Fruit fly (Drosophila melanogaster) whole organism, embryonic: ENCODE measurements around the gene CG15725.

Source experiments
- Adf1 ChIP-seq: fragments of 200-800 bp; sonication (Bioruptor generic); IDR thresholded peaks from 2 replicates; pipeline ENCODE4 v1.3.6; 2022; ENCODE audit warnings: missing biosample characterization, missing genetic modification characterization
- Bgb ChIP-seq: fragments of 200-800 bp; sonication (Bioruptor generic); IDR thresholded peaks from 2 replicates; pipeline ENCODE4 v1.3.6; 2022; ENCODE audit warnings: missing biosample characterization, missing genetic modification characterization; ENCODE audit not compliant: partially characterized antibody
- CG10959 ChIP-seq: fragments of 200-800 bp; sonication (Bioruptor generic); IDR thresholded peaks from 2 replicates; pipeline ENCODE4 v1.3.6; 2022; ENCODE audit warnings: missing biosample characterization, missing genetic modification characterization
- CG11504 ChIP-seq: fragments of 200-800 bp; sonication (Bioruptor generic); optimal IDR thresholded peaks from 3 replicates; lab custom pipeline; 2019; ENCODE audit warnings: missing biosample characterization, mild to moderate bottlenecking, missing genetic modification characterization, moderate library complexity
- CG11696 ChIP-seq: fragments of 200-800 bp; sonication (Bioruptor generic); IDR thresholded peaks from 2 replicates; pipeline ENCODE4 v1.3.6; 2022; ENCODE audit warnings: missing biosample characterization, missing genetic modification characterization
- CG12744 ChIP-seq: fragments of 200-800 bp; sonication (Bioruptor generic); optimal IDR thresholded peaks from 2 replicates; lab custom pipeline; 2016; ENCODE audit warnings: missing biosample characterization, missing genetic modification characterization
- CG13424 ChIP-seq: fragments of 200-800 bp; sonication (Bioruptor generic); optimal IDR thresholded peaks from 2 replicates; lab custom pipeline; 2019; ENCODE audit warnings: missing biosample characterization, mild to moderate bottlenecking, missing genetic modification characterization, moderate library complexity
- CG13775 ChIP-seq: fragments of 200-800 bp; sonication (Bioruptor generic); optimal IDR thresholded peaks from 3 replicates; lab custom pipeline; 2017; ENCODE audit warnings: missing biosample characterization, mild to moderate bottlenecking, missing genetic modification characterization
- CG1792 ChIP-seq: fragments of 200-800 bp; sonication (Bioruptor generic); optimal IDR thresholded peaks from 2 replicates; lab custom pipeline; 2016; ENCODE audit warnings: missing biosample characterization, missing genetic modification characterization
- CG18262 ChIP-seq: fragments of 200-800 bp; optimal IDR thresholded peaks from 3 replicates; lab custom pipeline; 2019; ENCODE audit warnings: missing biosample characterization, mild to moderate bottlenecking, missing genetic modification characterization, moderate library complexity
- CG18476 ChIP-seq: fragments of 200-800 bp; sonication (Bioruptor generic); optimal IDR thresholded peaks from 2 replicates; lab custom pipeline; 2016; ENCODE audit warnings: missing biosample characterization, mild to moderate bottlenecking, missing genetic modification characterization
- CG18599 ChIP-seq: fragments of 200-800 bp; sonication (Bioruptor generic); optimal IDR thresholded peaks from 3 replicates; lab custom pipeline; 2017; ENCODE audit warnings: missing biosample characterization, missing genetic modification characterization, mild to moderate bottlenecking, moderate library complexity, missing genetic modification reagents
- CG18764 ChIP-seq: fragments of 200-800 bp; sonication (Bioruptor generic); optimal IDR thresholded peaks from 3 replicates; lab custom pipeline; 2016; ENCODE audit warnings: missing biosample characterization, missing genetic modification characterization
- CG31365 ChIP-seq: fragments of 200-800 bp; sonication (Bioruptor generic); optimal IDR thresholded peaks from 2 replicates; lab custom pipeline; 2018; ENCODE audit warnings: missing biosample characterization, mild to moderate bottlenecking, missing genetic modification characterization
- CG42726 ChIP-seq: fragments of 200-800 bp; sonication (Bioruptor generic); IDR thresholded peaks from 2 replicates; pipeline ENCODE4 v1.3.6; 2022; ENCODE audit warnings: missing biosample characterization, missing genetic modification characterization; ENCODE audit not compliant: partially characterized antibody
- CG4424 ChIP-seq: fragments of 200-800 bp; sonication (Bioruptor generic); optimal IDR thresholded peaks from 3 replicates; lab custom pipeline; 2016; ENCODE audit warnings: missing biosample characterization, missing genetic modification characterization
- CG7372 ChIP-seq: fragments of 200-800 bp; sonication (Bioruptor generic); IDR thresholded peaks from 2 replicates; pipeline ENCODE4 v1.3.6; 2022; ENCODE audit warnings: missing biosample characterization, missing genetic modification characterization
- CG9876 ChIP-seq: fragments of 200-800 bp; sonication (Bioruptor generic); optimal IDR thresholded peaks from 2 replicates; lab custom pipeline; 2016; ENCODE audit warnings: missing biosample characterization, missing genetic modification characterization
- D ChIP-seq, 2 experiments: fragments of 200-800 bp in 1 of 2; fragments of >200 bp in 1 of 2; sonication (Bioruptor generic) in 1 of 2; optimal IDR thresholded peaks; 2 replicates in 1 of 2; 3 replicates in 1 of 2; lab custom pipeline; 2017; ENCODE audit warnings: mild to moderate bottlenecking in 1 of 2, missing biosample characterization in 1 of 2, missing genetic modification characterization in 1 of 2, missing genetic modification reagents in 1 of 2
- Deaf1 ChIP-seq: fragments of 200-800 bp; optimal IDR thresholded peaks from 3 replicates; lab custom pipeline; 2019; ENCODE audit warnings: missing biosample characterization, mild to moderate bottlenecking, missing genetic modification characterization, moderate library complexity
- Dll ChIP-seq: fragments of 200-800 bp; sonication (Bioruptor generic); IDR thresholded peaks from 4 replicates; pipeline ENCODE4 v1.3.6; 2022; ENCODE audit warnings: missing biosample characterization, missing genetic modification characterization; ENCODE audit not compliant: partially characterized antibody
- Hmx ChIP-seq: fragments of 200-800 bp; sonication (Bioruptor generic); optimal IDR thresholded peaks from 2 replicates; lab custom pipeline; 2016; ENCODE audit warnings: missing biosample characterization, missing genetic modification characterization
- Nf-YA ChIP-seq: fragments of 200-800 bp; sonication (Bioruptor generic); IDR thresholded peaks from 2 replicates; pipeline ENCODE4 v1.3.6; 2022; ENCODE audit warnings: missing biosample characterization, missing genetic modification characterization
- Opbp ChIP-seq: fragments of 200-800 bp; sonication (Bioruptor generic); IDR thresholded peaks from 3 replicates; pipeline ENCODE4 v1.3.6; 2022; ENCODE audit warnings: missing biosample characterization, missing genetic modification characterization; ENCODE audit not compliant: partially characterized antibody
- PHDP ChIP-seq: fragments of 200-800 bp; sonication (Bioruptor generic); optimal IDR thresholded peaks from 3 replicates; lab custom pipeline; 2018; ENCODE audit warnings: missing biosample characterization, mild to moderate bottlenecking, missing genetic modification characterization, moderate library complexity
- Sox102F ChIP-seq: fragments of 200-800 bp; sonication (Bioruptor generic); optimal IDR thresholded peaks from 2 replicates; lab custom pipeline; 2018; ENCODE audit warnings: missing biosample characterization, mild to moderate bottlenecking, missing genetic modification characterization, moderate library complexity
- Taf1 ChIP-seq: fragments of 200-800 bp; sonication (Bioruptor generic); IDR thresholded peaks from 2 replicates; pipeline ENCODE4 v1.3.6; 2022; ENCODE audit warnings: missing biosample characterization, missing genetic modification characterization
- YL-1 ChIP-seq: fragments of 200-800 bp; sonication (Bioruptor generic); optimal IDR thresholded peaks from 3 replicates; lab custom pipeline; 2017; ENCODE audit warnings: missing biosample characterization, mild to moderate bottlenecking, missing genetic modification characterization
- ab ChIP-seq: fragments of 200-800 bp; sonication (Bioruptor generic); optimal IDR thresholded peaks from 2 replicates; lab custom pipeline; 2016; ENCODE audit warnings: missing biosample characterization, missing genetic modification characterization
- ato ChIP-seq: fragments of 200-800 bp; sonication (Bioruptor generic); IDR thresholded peaks from 2 replicates; pipeline ENCODE4 v1.3.6; 2022; ENCODE audit warnings: missing biosample characterization, missing genetic modification characterization; ENCODE audit not compliant: partially characterized antibody
- bigmax ChIP-seq: fragments of 200-800 bp; sonication (Bioruptor generic); optimal IDR thresholded peaks from 2 replicates; lab custom pipeline; 2018; ENCODE audit warnings: missing biosample characterization, mild to moderate bottlenecking, missing genetic modification characterization
- cas ChIP-seq: fragments of 200-800 bp; sonication (Bioruptor generic); IDR thresholded peaks from 2 replicates; pipeline ENCODE4 v1.3.6; 2022; ENCODE audit warnings: missing biosample characterization, missing genetic modification characterization
- dati ChIP-seq: fragments of 200-800 bp; sonication (Bioruptor generic); IDR thresholded peaks from 2 replicates; pipeline ENCODE4 v1.3.6; 2022; ENCODE audit warnings: missing biosample characterization, missing genetic modification characterization
- dimm ChIP-seq: fragments of 200-800 bp; sonication (Bioruptor generic); IDR thresholded peaks from 2 replicates; pipeline ENCODE4 v1.3.6; 2022; ENCODE audit warnings: missing biosample characterization, missing genetic modification characterization
- dysf ChIP-seq: fragments of 200-800 bp; sonication (Bioruptor generic); IDR thresholded peaks from 3 replicates; pipeline ENCODE4 v1.3.6; 2022; ENCODE audit warnings: missing biosample characterization, missing genetic modification characterization
- ewg ChIP-seq: fragments of 200-800 bp; sonication (Bioruptor generic); optimal IDR thresholded peaks from 3 replicates; lab custom pipeline; 2017; ENCODE audit warnings: mild to moderate bottlenecking, missing biosample characterization, missing genetic modification reagents, missing genetic modification characterization
- fd102C ChIP-seq: fragments of 200-800 bp; sonication (Bioruptor generic); optimal IDR thresholded peaks from 2 replicates; lab custom pipeline; 2018; ENCODE audit warnings: missing biosample characterization, mild to moderate bottlenecking, missing genetic modification characterization, moderate library complexity
- grau ChIP-seq: fragments of 200-800 bp; optimal IDR thresholded peaks from 3 replicates; lab custom pipeline; 2019; ENCODE audit warnings: missing biosample characterization, mild to moderate bottlenecking, missing genetic modification characterization, moderate library complexity
- inv ChIP-seq: fragments of 200-800 bp; sonication (Bioruptor generic); IDR thresholded peaks from 2 replicates; pipeline ENCODE4 v1.3.6; 2022; ENCODE audit warnings: missing biosample characterization, missing genetic modification characterization; ENCODE audit not compliant: partially characterized antibody
- jigr1 ChIP-seq: fragments of 200-800 bp; sonication (Bioruptor generic); IDR thresholded peaks from 3 replicates; pipeline ENCODE4 v1.3.6; 2022; ENCODE audit warnings: missing biosample characterization, missing genetic modification characterization
- kah ChIP-seq: fragments of 200-800 bp; sonication (Bioruptor generic); optimal IDR thresholded peaks from 2 replicates; lab custom pipeline; 2018; ENCODE audit warnings: missing biosample characterization, mild to moderate bottlenecking, missing genetic modification characterization
- lmd ChIP-seq: fragments of 200-800 bp; sonication (Bioruptor generic); IDR thresholded peaks from 2 replicates; pipeline ENCODE4 v1.3.6; 2022; ENCODE audit warnings: missing biosample characterization, missing genetic modification characterization
- mam ChIP-seq: fragments of 200-800 bp; sonication (Bioruptor generic); optimal IDR thresholded peaks from 3 replicates; lab custom pipeline; 2016; ENCODE audit warnings: missing biosample characterization, missing genetic modification characterization
- mld ChIP-seq: fragments of 200-800 bp; sonication (Bioruptor generic); IDR thresholded peaks from 3 replicates; pipeline ENCODE4 v1.3.6; 2022; ENCODE audit warnings: missing biosample characterization, missing genetic modification characterization; ENCODE audit not compliant: partially characterized antibody
- nau ChIP-seq: fragments of 200-800 bp; sonication (Bioruptor generic); optimal IDR thresholded peaks from 3 replicates; lab custom pipeline; 2017; ENCODE audit warnings: missing biosample characterization, mild to moderate bottlenecking, missing genetic modification characterization, missing genetic modification reagents
- phol ChIP-seq: fragments of 200-800 bp; sonication (Bioruptor generic); optimal IDR thresholded peaks from 3 replicates; lab custom pipeline; 2018; ENCODE audit warnings: missing biosample characterization, mild to moderate bottlenecking, missing genetic modification characterization, moderate library complexity
- pum ChIP-seq: fragments of 200-800 bp; sonication (Bioruptor generic); optimal IDR thresholded peaks from 2 replicates; lab custom pipeline; 2016; ENCODE audit warnings: missing biosample characterization, missing genetic modification characterization
- sqz ChIP-seq: fragments of 200-800 bp; sonication (Bioruptor generic); optimal IDR thresholded peaks from 3 replicates; lab custom pipeline; 2018; ENCODE audit warnings: missing biosample characterization, mild to moderate bottlenecking, missing genetic modification characterization
- ssp ChIP-seq: fragments of 200-800 bp; sonication (Bioruptor generic); IDR thresholded peaks from 2 replicates; pipeline ENCODE4 v1.3.6; 2022; ENCODE audit warnings: missing biosample characterization, missing genetic modification characterization
- vnd ChIP-seq: fragments of 200-800 bp; sonication (Bioruptor generic); IDR thresholded peaks from 3 replicates; pipeline ENCODE4 v1.3.6; 2022; ENCODE audit warnings: missing biosample characterization, missing genetic modification characterization; ENCODE audit not compliant: partially characterized antibody

The CG15725 gene

DNA sequence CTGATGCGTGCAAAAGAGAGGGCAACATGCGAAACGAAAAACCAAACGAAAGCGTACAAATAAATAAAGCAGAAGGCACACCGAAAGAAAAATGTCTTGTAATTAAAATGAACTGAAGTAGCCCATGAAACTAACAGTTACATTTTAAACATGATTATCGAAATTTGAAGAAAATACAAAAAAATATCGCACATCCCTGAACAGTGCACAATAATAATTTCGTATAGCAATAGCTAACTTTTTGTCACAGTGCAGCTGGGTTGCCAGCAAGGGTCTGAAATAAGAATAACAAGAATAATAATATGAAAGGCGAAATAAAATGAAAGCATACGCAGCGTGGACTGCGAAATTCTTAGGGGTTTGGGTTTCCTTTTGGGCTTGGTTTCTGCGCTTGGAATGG lies 46.5 kb downstream of the CG15725 start (continued):
- TF ChIP-seq CG7372, result peak; percentile 99
- peak; percentile 99 for TF ChIP-seq mam
- peak; percentile 97 for TF ChIP-seq dimm (GFP tag; lab: Robert Waterston, UW)
- 0 out of 2 replicates have a peak, but pooled peaks have one; percentile 6 for TF ChIP-seq Bgb (GFP tag; lab: Robert Waterston, UW)
- no peak for TF ChIP-seq mld (GFP tag; lab: Robert Waterston, UW)
- TF ChIP-seq grau, result peak; percentile 99
- peak; percentile 97 for TF ChIP-seq nau (GFP tag; lab: Kevin White, UChicago)
- no peak for TF ChIP-seq CG42726 (GFP tag; lab: Robert Waterston, UW)
- peak; percentile 98 for TF ChIP-seq Hmx (GFP tag; lab: Kevin White, UChicago)
- TF ChIP-seq D (optimal IDR thresholded peaks at IDR 0.05; lab: Kevin White, UChicago), result no peak
- peak; percentile 99 for TF ChIP-seq D (GFP tag; optimal IDR thresholded peaks at IDR 0.05; lab: Kevin White, UChicago)
- TF ChIP-seq CG10959 (GFP tag; lab: Robert Waterston, UW), result peak; percentile 99
- peak; percentile 96 for TF ChIP-seq ewg (GFP tag; lab: Kevin White, UChicago)
- peak; percentile 99 for TF ChIP-seq CG18262 (tag; lab: Kevin White, UChicago)
- peak; percentile 95 for TF ChIP-seq fd102C (GFP tag; lab: Kevin White, UChicago)
- peak; percentile 81 for TF ChIP-seq bigmax (GFP tag; lab: Kevin White, UChicago)
- peak; percentile 99 for TF ChIP-seq Taf1
- peak; percentile 99 for TF ChIP-seq lmd
- peak; percentile 99 for TF ChIP-seq CG4424 (GFP tag; lab: Kevin White, UChicago)
- peak; percentile 99 for TF ChIP-seq phol (tag; lab: Kevin White, UChicago)
- peak; percentile 94 for TF ChIP-seq ssp (GFP tag; lab: Robert Waterston, UW)
- peak; percentile 98 for TF ChIP-seq CG18764 (GFP tag; lab: Kevin White, UChicago)
- TF ChIP-seq Dll (GFP tag; lab: Robert Waterston, UW), result no peak
- TF ChIP-seq CG31365 (tag; lab: Kevin White, UChicago), result peak; percentile 92
- TF ChIP-seq CG13775 (GFP tag; lab: Kevin White, UChicago), result peak; percentile 99
- peak; percentile 99 for TF ChIP-seq CG9876 (GFP tag; lab: Kevin White, UChicago)
- TF ChIP-seq Adf1 (GFP tag; lab: Robert Waterston, UW), result peak; percentile 89
- TF ChIP-seq kah (GFP tag; lab: Kevin White, UChicago), result peak; percentile 93
- TF ChIP-seq CG18599 (GFP tag; lab: Kevin White, UChicago), result peak; percentile 100
- TF ChIP-seq inv, result no peak
- TF ChIP-seq vnd (GFP tag; lab: Robert Waterston, UW), result no peak
- peak; percentile 99 for TF ChIP-seq ab (GFP tag; lab: Kevin White, UChicago)
- TF ChIP-seq ato (GFP tag; lab: Robert Waterston, UW), result no peak
- peak; percentile 99 for TF ChIP-seq CG12744 (GFP tag; lab: Kevin White, UChicago)
- peak; percentile 98 for TF ChIP-seq dati (GFP tag; lab: Robert Waterston, UW)
- TF ChIP-seq CG11504 (tag; lab: Kevin White, UChicago), result peak; percentile 98
- peak; percentile 99 for TF ChIP-seq dysf (GFP tag; lab: Robert Waterston, UW)
- TF ChIP-seq jigr1 (GFP tag; lab: Robert Waterston, UW), result peak; percentile 98
- TF ChIP-seq Deaf1 (tag; lab: Kevin White, UChicago), result peak; percentile 88
- TF ChIP-seq CG1792 (GFP tag; lab: Kevin White, UChicago), result peak; percentile 99
- TF ChIP-seq YL-1 (GFP tag; lab: Kevin White, UChicago), result peak; percentile 95
- peak; percentile 99 for TF ChIP-seq Sox102F (GFP tag; lab: Kevin White, UChicago)
- TF ChIP-seq cas, result peak; percentile 98
- TF ChIP-seq CG18476 (GFP tag; lab: Kevin White, UChicago), result peak; percentile 99
- peak; percentile 98 for TF ChIP-seq CG13424 (tag; lab: Kevin White, UChicago)
- TF ChIP-seq PHDP, result peak; percentile 99
- peak; percentile 99 for TF ChIP-seq pum (GFP tag; lab: Kevin White, UChicago)
- TF ChIP-seq sqz (GFP tag; lab: Kevin White, UChicago), result peak; percentile 93
- TF ChIP-seq Opbp (GFP tag; lab: Robert Waterston, UW), result no peak
- peak; percentile 98 for TF ChIP-seq Nf-YA (GFP tag; lab: Robert Waterston, UW)
- peak; percentile 95 for TF ChIP-seq CG11696 (GFP tag; lab: Robert Waterston, UW)
